Fruit fly (Drosophila melanogaster) whole organism, wandering third instar larva: ENCODE results near the gene ninaE.

Experiments used
- CG32264 ChIP-seq: fragments of 200-800 bp; sonication (Bioruptor generic); optimal IDR thresholded peaks from 2 replicates; lab custom pipeline; 2016; ENCODE audit warnings: missing biosample characterization, missing genetic modification characterization
- CG9705 ChIP-seq: fragments of 200-800 bp; sonication (Bioruptor generic); optimal IDR thresholded peaks from 2 replicates; lab custom pipeline; 2018; ENCODE audit warnings: missing biosample characterization, mild to moderate bottlenecking, missing genetic modification characterization
- CrebA ChIP-seq: fragments of 200-800 bp; sonication (Bioruptor generic); optimal IDR thresholded peaks from 2 replicates; lab custom pipeline; 2016; ENCODE audit warnings: missing biosample characterization, mild to moderate bottlenecking, missing genetic modification characterization, borderline replicate concordance
- Dfd ChIP-seq: fragments of >200 bp; optimal IDR thresholded peaks from 2 replicates; lab custom pipeline; 2017; ENCODE audit warnings: missing biosample characterization, missing genetic modification characterization
- Dif ChIP-seq: fragments of 200-275, 200-300 bp; sonication (Bioruptor generic); optimal IDR thresholded peaks from 2 replicates; lab custom pipeline; 2018; ENCODE audit warnings: missing biosample characterization, missing genetic modification characterization; ENCODE audit not compliant: partially characterized antibody
- HLH106 ChIP-seq: fragments of 200-800 bp; optimal IDR thresholded peaks from 3 replicates; lab custom pipeline; 2019; ENCODE audit warnings: missing biosample characterization, mild to moderate bottlenecking, missing genetic modification characterization, moderate library complexity
- Hnf4 ChIP-seq: fragments of 200-800 bp; sonication (Bioruptor generic); optimal IDR thresholded peaks from 2 replicates; lab custom pipeline; 2016; ENCODE audit warnings: missing biosample characterization, mild to moderate bottlenecking, missing genetic modification characterization
- Hr78 ChIP-seq: fragments of >200 bp; optimal IDR thresholded peaks from 2 replicates; lab custom pipeline; 2017; ENCODE audit warnings: missing biosample characterization, missing genetic modification characterization
- Hr83 ChIP-seq: fragments of 200-300 bp; sonication (Bioruptor generic); optimal IDR thresholded peaks from 2 replicates; lab custom pipeline; 2016; ENCODE audit warnings: missing biosample characterization, mild to moderate bottlenecking, missing genetic modification characterization, moderate library complexity; ENCODE audit not compliant: poor library complexity, severe bottlenecking
- Jra ChIP-seq: sonication (Bioruptor generic); optimal IDR thresholded peaks from 2 replicates; lab custom pipeline; 2016; ENCODE audit warnings: missing biosample characterization, missing genetic modification characterization
- N ChIP-seq: fragments of >200 bp; optimal IDR thresholded peaks from 2 replicates; lab custom pipeline; 2018; ENCODE audit warnings: missing biosample characterization, missing external identifiers, missing genetic modification characterization
- OdsH ChIP-seq: fragments of 200-800 bp; sonication (Bioruptor generic); optimal IDR thresholded peaks from 2 replicates; lab custom pipeline; 2016; ENCODE audit warnings: missing biosample characterization, mild to moderate bottlenecking, missing genetic modification characterization
- Rel ChIP-seq, 2 experiments: fragments of 200-800 bp; sonication (Bioruptor generic) in 1 of 2; optimal IDR thresholded peaks; 2 replicates in 1 of 2; 3 replicates in 1 of 2; lab custom pipeline; 2016 to 2019; ENCODE audit warnings: mild to moderate bottlenecking in 2 of 2, missing biosample characterization in 2 of 2, missing genetic modification characterization in 2 of 2, moderate library complexity in 1 of 2
- Sp1 ChIP-seq: fragments of 200-800 bp; sonication (Bioruptor generic); optimal IDR thresholded peaks from 3 replicates; lab custom pipeline; 2019; ENCODE audit warnings: missing biosample characterization, mild to moderate bottlenecking, missing genetic modification characterization, moderate library complexity
- br ChIP-seq: fragments of 200-800 bp; sonication (Bioruptor generic); optimal IDR thresholded peaks from 2 replicates; lab custom pipeline; 2016; ENCODE audit warnings: missing biosample characterization, missing genetic modification characterization
- brk ChIP-seq: fragments of 200-800 bp; sonication (Bioruptor generic); optimal IDR thresholded peaks from 2 replicates; lab custom pipeline; 2016; ENCODE audit warnings: missing biosample characterization, mild to moderate bottlenecking, missing genetic modification characterization
- dl ChIP-seq, 2 experiments: fragments of 175-275, 200-275 bp in 1 of 2; fragments of 200-275 bp in 1 of 2; sonication (Bioruptor generic); optimal IDR thresholded peaks; lab custom pipeline; 2018; ENCODE audit warnings: mild to moderate bottlenecking in 2 of 2, missing biosample characterization in 2 of 2, missing genetic modification characterization in 2 of 2, moderate library complexity in 2 of 2; ENCODE audit not compliant: partially characterized antibody in 2 of 2, insufficient read depth in 1 of 2
- ey ChIP-seq: fragments of 200-800 bp; sonication (Bioruptor generic); optimal IDR thresholded peaks from 2 replicates; lab custom pipeline; 2016; ENCODE audit warnings: missing biosample characterization, missing genetic modification characterization
- foxo ChIP-seq, 2 experiments: fragments of 200-800 bp; sonication (Bioruptor generic); optimal IDR thresholded peaks; 2 replicates in 1 of 2; 3 replicates in 1 of 2; lab custom pipeline; 2016 to 2017; ENCODE audit warnings: missing biosample characterization in 2 of 2, missing genetic modification characterization in 2 of 2
- fru ChIP-seq: fragments of 200-800 bp; sonication (Bioruptor generic); optimal IDR thresholded peaks from 3 replicates; lab custom pipeline; 2016; ENCODE audit warnings: missing biosample characterization, mild to moderate bottlenecking, missing genetic modification characterization
- h ChIP-seq: fragments of 200-800 bp; sonication (Bioruptor generic); optimal IDR thresholded peaks from 3 replicates; lab custom pipeline; 2016; ENCODE audit warnings: missing biosample characterization, mild to moderate bottlenecking, missing genetic modification characterization
- jim ChIP-seq: fragments of 175-275, 200-325 bp; sonication (Bioruptor generic); optimal IDR thresholded peaks from 2 replicates; lab custom pipeline; 2016; ENCODE audit warnings: missing biosample characterization, mild to moderate bottlenecking, missing genetic modification characterization
- lola ChIP-seq: fragments of >200 bp; optimal IDR thresholded peaks from 2 replicates; lab custom pipeline; 2017; ENCODE audit warnings: missing biosample characterization, missing genetic modification characterization
- psq ChIP-seq: fragments of 200-800 bp; sonication (Bioruptor generic); optimal IDR thresholded peaks from 3 replicates; lab custom pipeline; 2017; ENCODE audit warnings: missing biosample characterization, mild to moderate bottlenecking, missing genetic modification characterization, moderate library complexity
- rgr ChIP-seq: fragments of 200-800 bp; sonication (Bioruptor generic); optimal IDR thresholded peaks from 3 replicates; lab custom pipeline; 2016; ENCODE audit warnings: missing biosample characterization, mild to moderate bottlenecking, missing genetic modification characterization
- sage ChIP-seq: fragments of 200-800 bp; sonication (Bioruptor generic); optimal IDR thresholded peaks from 2 replicates; lab custom pipeline; 2016; ENCODE audit warnings: missing biosample characterization, mild to moderate bottlenecking, missing genetic modification characterization
- sv ChIP-seq: fragments of 200-800 bp; sonication (Bioruptor generic); optimal IDR thresholded peaks from 3 replicates; lab custom pipeline; 2016; ENCODE audit warnings: missing biosample characterization, missing genetic modification characterization
- tai ChIP-seq: sonication (Bioruptor generic); optimal IDR thresholded peaks from 2 replicates; lab custom pipeline; 2016; ENCODE audit warnings: missing biosample characterization, missing genetic modification characterization
- usp ChIP-seq: fragments of >200 bp; optimal IDR thresholded peaks from 2 replicates; lab custom pipeline; 2017; ENCODE audit warnings: missing biosample characterization, missing genetic modification characterization

Gene ninaE

dm6 chr3R:19924331-19924730 is 36.3 kb upstream of the ninaE start:
- TF ChIP-seq sv (no peak), N (no peak), br (GFP tag; lab: Kevin White, UChicago) (peak; percentile 34), h (peak; percentile 50), ey (GFP tag; lab: Kevin White, UChicago) (no peak), lola (GFP tag; lab: Kevin White, UChicago) (no peak), OdsH (GFP tag; lab: Kevin White, UChicago) (no peak), Hnf4 (GFP tag; lab: Kevin White, UChicago) (no peak), CrebA (GFP tag; lab: Kevin White, UChicago) (no peak), Hr83 (GFP tag; lab: Kevin White, UChicago) (peak; percentile 38), jim (GFP tag; lab: Kevin White, UChicago) (no peak), Sp1 (GFP tag; lab: Kevin White, UChicago) (no peak), Jra (GFP tag; lab: Kevin White, UChicago) (no peak), rgr (GFP tag; lab: Kevin White, UChicago) (peak; percentile 65), CG32264 (GFP tag; lab: Kevin White, UChicago) (no peak)

- TF ChIP-seq CG9705: no peak
- no peak for TF ChIP-seq tai (GFP tag; lab: Kevin White, UChicago)
- TF ChIP-seq Dif (GFP tag; lab: Kevin White, UChicago): no peak
- no peak for TF ChIP-seq psq
- TF ChIP-seq Dfd (GFP tag; lab: Kevin White, UChicago): no peak
- TF ChIP-seq, all 38 proteins: peak for 0
Observed at dm6 chr3R:19918207-19918606, 30.2 kb upstream of the ninaE start, which contains the start of gene CG4770. Gene CG4770, plus strand, starts transcription at chr3R:19918507.

- TF ChIP-seq Rel (GFP tag; optimal IDR thresholded peaks at IDR 0.05; lab: Kevin White, UChicago) (no peak), Rel (tag; optimal IDR thresholded peaks at IDR 0.05; lab: Kevin White, UChicago) (no peak), brk (GFP tag; lab: Kevin White, UChicago) (no peak), Sp1 (GFP tag; lab: Kevin White, UChicago) (no peak), sv (no peak), rgr (GFP tag; lab: Kevin White, UChicago) (no peak), Jra (GFP tag; lab: Kevin White, UChicago) (no peak), Hnf4 (GFP tag; lab: Kevin White, UChicago) (no peak), tai (GFP tag; lab: Kevin White, UChicago) (no peak), fru (GFP tag; lab: Kevin White, UChicago) (no peak), dl (GFP tag; optimal IDR thresholded peaks at IDR 0.05; lab: Kevin White, UChicago; ENCODE audit: insufficient read depth in 1 of 2, partially characterized antibody in 2 of 2) (no peak), h (no peak), jim (GFP tag; lab: Kevin White, UChicago) (no peak), Hr78 (no peak), Dif (GFP tag; lab: Kevin White, UChicago) (no peak), foxo (GFP tag; optimal IDR thresholded peaks at IDR 0.05; lab: Kevin White, UChicago) (no peak), HLH106 (no peak)
- TF ChIP-seq, all 38 proteins: peak for 0
Observed at dm6 chr3R:19917739-19918138, 29.7 kb upstream of the ninaE start, which contains the start of gene CG4465. Gene CG4465, minus strand, starts transcription at chr3R:19917839.

DNA sequence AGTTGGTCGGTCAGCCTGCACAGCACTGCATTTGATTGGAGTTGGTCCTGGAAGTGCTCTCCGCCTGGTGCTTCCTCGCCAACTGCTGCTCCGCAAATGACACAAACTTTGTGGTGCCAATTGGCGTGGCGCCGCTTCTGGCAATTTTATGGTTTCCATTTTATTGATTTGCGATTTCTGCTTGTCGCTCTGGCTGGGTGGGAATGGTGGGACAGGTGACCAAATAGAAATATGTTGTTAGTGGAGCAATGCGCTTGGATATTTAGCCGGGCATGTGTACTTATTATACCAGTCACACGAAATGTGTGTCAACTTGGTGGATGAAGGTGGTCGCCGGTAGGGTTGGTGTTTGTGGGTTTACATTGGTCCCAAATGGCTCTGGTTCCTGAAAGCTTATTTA is 27.3 kb upstream of the ninaE start, which contains the start of the genes Xport-A and Xport-B:
Gene Xport-A (minus strand): TSS at position 101 of the 400 bp plus-strand sequence.
Gene Xport-B (minus strand): TSS at position 101 of the 400 bp plus-strand sequence.
- TF ChIP-seq sage (GFP tag; lab: Kevin White, UChicago) (no peak), dl (GFP tag; optimal IDR thresholded peaks at IDR 0.05; lab: Kevin White, UChicago; ENCODE audit: insufficient read depth in 1 of 2, partially characterized antibody in 2 of 2) (no peak), CG32264 (GFP tag; lab: Kevin White, UChicago) (no peak), OdsH (GFP tag; lab: Kevin White, UChicago) (no peak), Rel (GFP tag; optimal IDR thresholded peaks at IDR 0.05; lab: Kevin White, UChicago) (no peak), Rel (tag; optimal IDR thresholded peaks at IDR 0.05; lab: Kevin White, UChicago) (no peak), Sp1 (GFP tag; lab: Kevin White, UChicago) (no peak), tai (GFP tag; lab: Kevin White, UChicago) (no peak), foxo (GFP tag; optimal IDR thresholded peaks at IDR 0.05; lab: Kevin White, UChicago) (no peak), usp (GFP tag; lab: Kevin White, UChicago) (no peak), N (no peak), br (GFP tag; lab: Kevin White, UChicago) (no peak)
